Fruit fly (Drosophila melanogaster): ENCODE data around the gene djl.

DNA sequence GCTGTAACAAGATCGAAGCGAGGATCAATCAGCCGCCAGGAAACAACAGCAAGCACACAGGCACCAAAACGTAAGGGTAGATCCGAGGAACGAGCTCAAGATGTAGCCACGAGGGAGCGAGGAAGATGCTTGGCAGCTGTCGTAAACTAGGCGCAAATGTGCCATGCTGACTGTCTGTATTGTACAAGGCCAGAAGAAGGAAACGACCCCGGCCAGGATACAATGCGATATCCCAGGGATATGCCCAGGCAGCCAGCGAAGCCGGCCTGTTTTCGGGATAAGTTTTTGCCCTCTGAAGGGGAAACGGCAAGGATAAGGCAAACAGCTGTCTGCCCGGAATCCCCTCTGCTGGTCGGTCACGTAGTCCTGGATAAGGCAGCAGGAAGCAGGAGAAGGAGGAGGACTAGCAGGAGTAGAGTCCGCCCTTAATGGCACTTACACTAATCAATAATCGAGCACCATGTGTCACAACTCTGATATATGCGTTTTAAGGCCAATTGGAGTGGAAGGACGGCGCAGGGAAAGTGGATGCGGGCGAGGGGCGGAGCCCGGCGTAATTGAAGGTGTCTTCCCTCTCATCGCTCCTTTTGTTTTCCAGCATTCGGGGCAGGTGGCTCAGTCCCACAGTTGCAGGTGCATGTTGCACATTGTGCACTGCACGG is 45.1 kb downstream of the djl start:
- TF ChIP-seq CG8478 (optimal IDR thresholded peaks at IDR 0.05), result no peak
- TF ChIP-seq CTCF (optimal IDR thresholded peaks at IDR 0.05), result no peak

Measured in S2 (cell line).